Worm (Caenorhabditis elegans) whole organism, young adult: Measurements from ENCODE around the gene Y119D3B.14.

ENCODE experiments used
- F57C9.4 ChIP-seq: sonication (generic microtip); optimal IDR thresholded peaks from 2 replicates; lab custom pipeline; 2017; ENCODE audit warnings: mild to moderate bottlenecking, missing genetic modification characterization, missing compliant biosample characterization
- ceh-58 ChIP-seq: fragments of 200-800 bp; sonication (Bioruptor generic); IDR thresholded peaks from 2 replicates; pipeline ENCODE4 v1.3.6; 2022; ENCODE audit warnings: missing genetic modification characterization, missing compliant biosample characterization
- dpl-1 ChIP-seq: fragments of 150-350 bp; optimal IDR thresholded peaks from 2 replicates; lab custom pipeline; 2014; ENCODE audit warnings: missing biosample characterization, missing genetic modification reagents, missing genetic modification characterization
- hrde-1 ChIP-seq: sonication (generic microtip); optimal IDR thresholded peaks from 2 replicates; lab custom pipeline; 2016; ENCODE audit warnings: missing genetic modification characterization, mild to moderate bottlenecking, missing compliant biosample characterization, moderate library complexity, missing genotype, missing genetic modification reagents, borderline replicate concordance
- lin-35 ChIP-seq, 3 experiments: fragments of 150-350 bp in 2 of 3; sonication (generic microtip) in 1 of 3; optimal IDR thresholded peaks; 2 replicates each; lab custom pipeline; 2014 to 2018; ENCODE audit warnings: missing biosample characterization in 3 of 3, missing genetic modification characterization in 3 of 3, missing genetic modification reagents in 3 of 3
- nhr-80 ChIP-seq: sonication (generic microtip); optimal IDR thresholded peaks from 2 replicates; lab custom pipeline; 2016; ENCODE audit warnings: missing genetic modification characterization, missing compliant biosample characterization
- sea-2 ChIP-seq: fragments of 200-800 bp; sonication (Bioruptor generic); IDR thresholded peaks from 2 replicates; pipeline ENCODE4 v1.3.6; 2022; ENCODE audit warnings: missing genetic modification characterization, missing compliant biosample characterization
- tbx-9 ChIP-seq: sonication (generic microtip); optimal IDR thresholded peaks from 2 replicates; lab custom pipeline; 2016; ENCODE audit warnings: borderline replicate concordance, missing genetic modification characterization, inconsistent platforms, missing compliant biosample characterization
- unc-62 ChIP-seq: fragments of 150-350 bp; optimal IDR thresholded peaks from 2 replicates; lab custom pipeline; 2014; ENCODE audit warnings: missing biosample characterization, missing genetic modification reagents, missing genetic modification characterization
- ztf-28 ChIP-seq: fragments of 200-800 bp; sonication (Bioruptor generic); IDR thresholded peaks from 2 replicates; pipeline ENCODE4 v1.3.6; 2022; ENCODE audit warnings: missing genetic modification reagents, missing genetic modification characterization, missing compliant biosample characterization

DNA sequence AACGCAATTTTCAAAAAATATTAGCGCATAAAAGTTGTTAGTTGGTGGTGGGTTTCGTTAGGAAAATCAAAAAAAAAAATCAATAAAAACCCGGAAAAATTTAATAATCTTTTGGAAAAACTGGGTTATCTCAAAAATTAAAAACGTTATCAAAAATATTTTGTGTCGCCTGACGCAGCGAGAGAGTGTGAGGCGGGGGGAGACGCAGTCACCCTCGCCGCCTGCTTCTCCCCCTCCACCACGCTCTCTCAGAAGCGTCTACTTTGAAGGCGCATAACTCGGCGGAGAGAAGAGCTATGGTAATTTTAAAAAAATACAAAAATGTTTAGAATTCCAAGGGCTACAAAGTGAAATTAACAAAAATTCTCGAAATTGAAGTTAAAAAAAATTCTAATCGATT lies 31.5 kb upstream of the Y119D3B.14 start:
- TF ChIP-seq tbx-9: no peak
- TF ChIP-seq ceh-58 (GFP tag; lab: Robert Waterston, UW): no peak
- TF ChIP-seq sea-2 (GFP tag; lab: Robert Waterston, UW): no peak
- no peak for TF ChIP-seq hrde-1 (tag; lab: Kevin White, UChicago)
- TF ChIP-seq unc-62 (GFP tag; lab: Kevin White, UChicago): no peak
- TF ChIP-seq dpl-1 (GFP tag; lab: Kevin White, UChicago): no peak
- no peak for TF ChIP-seq ztf-28 (GFP tag; lab: Robert Waterston, UW)
- no peak for TF ChIP-seq F57C9.4
- no peak for TF ChIP-seq nhr-80
- no peak for TF ChIP-seq lin-35 (GFP tag; optimal IDR thresholded peaks at IDR 0.05; lab: Kevin White, UChicago)
